Worm (Caenorhabditis elegans): ENCODE results near the gene B0281.4.

- TF ChIP-seq unc-120 (tag; optimal IDR thresholded peaks at IDR 0.05; ENCODE audit: poor library complexity, severe bottlenecking) (no peak), lsy-2 (tag; optimal IDR thresholded peaks at IDR 0.05) (no peak), nhr-76 (tag; optimal IDR thresholded peaks at IDR 0.05) (no peak)
These were observed 36.9 kb upstream of the B0281.4 start, which contains the start of gene F43C11.7 for ce11 chrII:2335572-2335971.
